Worm (Caenorhabditis elegans) whole organism, L2 larva: ENCODE results near the gene R01H2.1.

Source experiments
- Y55F3AM.14 ChIP-seq: fragments of 200-800 bp; sonication (Bioruptor generic); optimal IDR thresholded peaks from 2 replicates; lab custom pipeline; 2018; ENCODE audit warnings: mild to moderate bottlenecking, missing genetic modification characterization, missing compliant biosample characterization
- ZK546.5 ChIP-seq: sonication (generic microtip); optimal IDR thresholded peaks from 2 replicates; lab custom pipeline; 2017; ENCODE audit warnings: missing biosample characterization, missing genetic modification characterization
- aly-2 ChIP-seq: fragments of 150-350 bp; optimal IDR thresholded peaks from 2 replicates; lab custom pipeline; 2014; ENCODE audit warnings: missing biosample characterization, missing genetic modification characterization
- ama-1 ChIP-seq: fragments of 150-350 bp; optimal IDR thresholded peaks from 2 replicates; lab custom pipeline; 2018; ENCODE audit warnings: inconsistent platforms
- ceh-82 ChIP-seq: fragments of 150-350 bp; optimal IDR thresholded peaks from 2 replicates; lab custom pipeline; 2014; ENCODE audit warnings: missing biosample characterization, missing genetic modification characterization
- elt-3 ChIP-seq: sonication (generic microtip); optimal IDR thresholded peaks from 2 replicates; lab custom pipeline; 2017; ENCODE audit warnings: missing biosample characterization, missing genetic modification characterization
- lin-39 ChIP-seq: fragments of 150-350 bp; optimal IDR thresholded peaks from 2 replicates; lab custom pipeline; 2014; ENCODE audit warnings: missing biosample characterization, missing genetic modification reagents, missing genetic modification characterization
- lsy-2 ChIP-seq, 2 experiments: fragments of 150-350 bp in 1 of 2; sonication (generic microtip) in 1 of 2; optimal IDR thresholded peaks; 2 replicates each; lab custom pipeline; 2014 to 2017; ENCODE audit warnings: missing biosample characterization in 2 of 2, missing genetic modification characterization in 2 of 2
- nhr-11 ChIP-seq: fragments of 150-350 bp; optimal IDR thresholded peaks from 2 replicates; lab custom pipeline; 2014; ENCODE audit warnings: missing biosample characterization, missing genetic modification characterization
- nhr-23 ChIP-seq: fragments of 150-350 bp; optimal IDR thresholded peaks from 2 replicates; lab custom pipeline; 2014; ENCODE audit warnings: missing biosample characterization, missing genetic modification reagents, missing genetic modification characterization
- nhr-6 ChIP-seq: fragments of 150-350 bp; optimal IDR thresholded peaks from 2 replicates; lab custom pipeline; 2014; ENCODE audit warnings: missing biosample characterization, missing genetic modification characterization
- peb-1 ChIP-seq: fragments of 150-350 bp; optimal IDR thresholded peaks from 2 replicates; lab custom pipeline; 2014; ENCODE audit warnings: missing biosample characterization, missing genetic modification characterization
- skn-1 ChIP-seq: sonication (generic microtip); optimal IDR thresholded peaks from 2 replicates; lab custom pipeline; 2017; ENCODE audit warnings: missing biosample characterization, missing genetic modification characterization
- unc-39 ChIP-seq: fragments of 150-350 bp; optimal IDR thresholded peaks from 2 replicates; lab custom pipeline; 2014; ENCODE audit warnings: missing biosample characterization, missing genetic modification characterization

- TF ChIP-seq unc-39 (no peak), peb-1 (tag; lab: Kevin White, UChicago) (no peak), ama-1 (lab: Kevin White, UChicago) (no peak), lsy-2 (tag; optimal IDR thresholded peaks at IDR 0.05; lab: Kevin White, UChicago) (peak; percentile 22 to 86), nhr-11 (tag; lab: Kevin White, UChicago) (no peak), lin-39 (tag; lab: Kevin White, UChicago) (no peak), elt-3 (tag; lab: Kevin White, UChicago) (no peak), nhr-6 (tag; lab: Kevin White, UChicago) (no peak), ZK546.5 (tag; lab: Kevin White, UChicago) (no peak), Y55F3AM.14 (GFP tag; lab: Kevin White, UChicago) (no peak), aly-2 (tag; lab: Kevin White, UChicago) (no peak), nhr-23 (tag; lab: Kevin White, UChicago) (no peak), ceh-82 (tag; lab: Kevin White, UChicago) (no peak), skn-1 (tag; lab: Kevin White, UChicago) (no peak)
Measured at ce11 chrIII:7087691-7088323, 25.1 kb downstream of the R01H2.1 start, which contains the start of gene fubl-2.
